Fruit fly (Drosophila melanogaster) whole organism, embryonic: ENCODE measurements around the gene e.

ENCODE experiments used
- ATbp ChIP-seq: fragments of 200-800 bp; sonication (Bioruptor generic); optimal IDR thresholded peaks from 2 replicates; lab custom pipeline; 2017; ENCODE audit warnings: missing biosample characterization, mild to moderate bottlenecking, missing genetic modification characterization, missing genetic modification reagents
- Asciz ChIP-seq: fragments of 200-800 bp; sonication (Bioruptor generic); optimal IDR thresholded peaks from 2 replicates; lab custom pipeline; 2017; ENCODE audit warnings: missing biosample characterization, mild to moderate bottlenecking, missing genetic modification characterization, missing genetic modification reagents
- Atf3 ChIP-seq: fragments of 200-800 bp; sonication (Bioruptor generic); optimal IDR thresholded peaks from 3 replicates; lab custom pipeline; 2016; ENCODE audit warnings: missing biosample characterization, missing genetic modification characterization
- Bdp1 ChIP-seq: fragments of 200-800 bp; sonication (Bioruptor generic); optimal IDR thresholded peaks from 3 replicates; lab custom pipeline; 2016; ENCODE audit warnings: missing biosample characterization, missing genetic modification characterization
- CG11695 ChIP-seq: fragments of 200-800 bp; sonication (Bioruptor generic); IDR thresholded peaks from 3 replicates; pipeline ENCODE4 v1.3.6; 2022; ENCODE audit warnings: missing biosample characterization, missing genetic modification characterization
- CG14014 ChIP-seq: fragments of 200-800 bp; sonication (Bioruptor generic); IDR thresholded peaks from 2 replicates; pipeline ENCODE4 v1.3.6; 2022; ENCODE audit warnings: missing biosample characterization, missing genetic modification characterization
- CG14441 ChIP-seq: fragments of 200-800 bp; sonication (Bioruptor generic); IDR thresholded peaks from 2 replicates; pipeline ENCODE4 v1.3.6; 2022; ENCODE audit warnings: missing biosample characterization, missing genetic modification characterization
- CG15514 ChIP-seq: fragments of 200-800 bp; sonication (Bioruptor generic); optimal IDR thresholded peaks from 3 replicates; lab custom pipeline; 2017; ENCODE audit warnings: missing biosample characterization, missing genetic modification characterization, mild to moderate bottlenecking, moderate library complexity, missing genetic modification reagents
- CG1602 ChIP-seq: fragments of 200-800 bp; sonication (Bioruptor generic); optimal IDR thresholded peaks from 3 replicates; lab custom pipeline; 2016; ENCODE audit warnings: missing biosample characterization, missing genetic modification characterization
- CG30403 ChIP-seq: fragments of 200-800 bp; sonication (Bioruptor generic); optimal IDR thresholded peaks from 3 replicates; lab custom pipeline; 2016; ENCODE audit warnings: missing biosample characterization, missing genetic modification characterization
- CG30431 ChIP-seq: fragments of 200-800 bp; sonication (Bioruptor generic); optimal IDR thresholded peaks from 2 replicates; lab custom pipeline; 2017; ENCODE audit warnings: missing biosample characterization, missing genetic modification characterization
- CG33213 ChIP-seq: fragments of 200-800 bp; sonication (Bioruptor generic); optimal IDR thresholded peaks from 3 replicates; lab custom pipeline; 2016; ENCODE audit warnings: missing biosample characterization, missing genetic modification characterization
- CG4730 ChIP-seq: fragments of 200-800 bp; sonication (Bioruptor generic); IDR thresholded peaks from 2 replicates; pipeline ENCODE4 v1.3.6; 2022; ENCODE audit warnings: missing biosample characterization, missing genetic modification characterization
- CG6813 ChIP-seq: fragments of 200-800 bp; sonication (Bioruptor generic); optimal IDR thresholded peaks from 2 replicates; lab custom pipeline; 2017; ENCODE audit warnings: missing biosample characterization, missing genetic modification characterization, mild to moderate bottlenecking, moderate library complexity, missing genetic modification reagents
- CG6854 ChIP-seq: fragments of 200-800 bp; sonication (Bioruptor generic); optimal IDR thresholded peaks from 3 replicates; lab custom pipeline; 2017; ENCODE audit warnings: missing biosample characterization, mild to moderate bottlenecking, missing genetic modification characterization
- CG7271 ChIP-seq: fragments of 200-800 bp; sonication (Bioruptor generic); optimal IDR thresholded peaks from 2 replicates; lab custom pipeline; 2018; ENCODE audit warnings: missing biosample characterization, mild to moderate bottlenecking, missing genetic modification characterization, moderate library complexity
- CG7745 ChIP-seq: fragments of 200-800 bp; sonication (Bioruptor generic); optimal IDR thresholded peaks from 2 replicates; lab custom pipeline; 2018; ENCODE audit warnings: missing biosample characterization, mild to moderate bottlenecking, missing genetic modification characterization, moderate library complexity
- CG8359 ChIP-seq: fragments of 200-800 bp; sonication (Bioruptor generic); optimal IDR thresholded peaks from 2 replicates; lab custom pipeline; 2017; ENCODE audit warnings: missing biosample characterization, mild to moderate bottlenecking, missing genetic modification characterization, borderline replicate concordance
- CG9727 ChIP-seq: fragments of 200-800 bp; sonication (Bioruptor generic); optimal IDR thresholded peaks from 3 replicates; lab custom pipeline; 2017; ENCODE audit warnings: missing biosample characterization, mild to moderate bottlenecking, missing genetic modification characterization
- Drgx ChIP-seq: fragments of 200-800 bp; sonication (Bioruptor generic); IDR thresholded peaks from 2 replicates; pipeline ENCODE4 v1.3.6; 2022; ENCODE audit warnings: missing biosample characterization, missing genetic modification characterization
- E2f1 ChIP-seq: fragments of 200-800 bp; sonication (Bioruptor generic); IDR thresholded peaks from 2 replicates; pipeline ENCODE4 v1.3.6; 2022; ENCODE audit warnings: missing biosample characterization, missing genetic modification characterization
- Ets65A ChIP-seq: fragments of 200-800 bp; sonication (Bioruptor generic); peaks from one replicate; lab custom pipeline; 2016; ENCODE audit warnings: missing biosample characterization, missing genetic modification characterization
- Fer1 ChIP-seq: fragments of 200-800 bp; sonication (Bioruptor generic); optimal IDR thresholded peaks from 2 replicates; lab custom pipeline; 2017; ENCODE audit warnings: missing biosample characterization, mild to moderate bottlenecking, missing genetic modification characterization
- HHEX ChIP-seq: fragments of 200-800 bp; sonication (Bioruptor generic); optimal IDR thresholded peaks from 3 replicates; lab custom pipeline; 2017; ENCODE audit warnings: missing biosample characterization, mild to moderate bottlenecking, missing genetic modification characterization, missing genetic modification reagents
- HLH54F ChIP-seq: fragments of 200-800 bp; sonication (Bioruptor generic); optimal IDR thresholded peaks from 3 replicates; lab custom pipeline; 2016; ENCODE audit warnings: missing biosample characterization, missing genetic modification characterization
- Hmx ChIP-seq: fragments of 200-800 bp; sonication (Bioruptor generic); optimal IDR thresholded peaks from 2 replicates; lab custom pipeline; 2016; ENCODE audit warnings: missing biosample characterization, missing genetic modification characterization
- Hr39 ChIP-seq: fragments of >200 bp; optimal IDR thresholded peaks from 2 replicates; lab custom pipeline; 2017
- MTF-1 ChIP-seq: fragments of 200-800 bp; sonication (Bioruptor generic); optimal IDR thresholded peaks from 2 replicates; lab custom pipeline; 2018; ENCODE audit warnings: missing biosample characterization, mild to moderate bottlenecking, missing genetic modification characterization, borderline replicate concordance
- Mes4 ChIP-seq: fragments of 200-800 bp; sonication (Bioruptor generic); optimal IDR thresholded peaks from 2 replicates; lab custom pipeline; 2016; ENCODE audit warnings: missing biosample characterization, missing genetic modification characterization
- Nf-YA ChIP-seq: fragments of 200-800 bp; sonication (Bioruptor generic); IDR thresholded peaks from 2 replicates; pipeline ENCODE4 v1.3.6; 2022; ENCODE audit warnings: missing biosample characterization, missing genetic modification characterization
- PHDP ChIP-seq: fragments of 200-800 bp; sonication (Bioruptor generic); optimal IDR thresholded peaks from 3 replicates; lab custom pipeline; 2018; ENCODE audit warnings: missing biosample characterization, mild to moderate bottlenecking, missing genetic modification characterization, moderate library complexity
- ab ChIP-seq: fragments of 200-800 bp; sonication (Bioruptor generic); optimal IDR thresholded peaks from 2 replicates; lab custom pipeline; 2016; ENCODE audit warnings: missing biosample characterization, missing genetic modification characterization
- abd-A ChIP-seq: fragments of 200-800 bp; sonication (Bioruptor generic); optimal IDR thresholded peaks from 3 replicates; lab custom pipeline; 2019; ENCODE audit warnings: missing biosample characterization, mild to moderate bottlenecking, missing genetic modification characterization, moderate library complexity
- ac ChIP-seq: fragments of 200-800 bp; sonication (Bioruptor generic); optimal IDR thresholded peaks from 3 replicates; lab custom pipeline; 2017; ENCODE audit warnings: missing biosample characterization, mild to moderate bottlenecking, missing genetic modification characterization
- ase ChIP-seq: fragments of 200-800 bp; sonication (Bioruptor generic); IDR thresholded peaks from 3 replicates; pipeline ENCODE4 v1.3.6; 2022; ENCODE audit warnings: missing biosample characterization, missing genetic modification characterization
- caup ChIP-seq: fragments of 200-800 bp; sonication (Bioruptor generic); optimal IDR thresholded peaks from 3 replicates; lab custom pipeline; 2017; ENCODE audit warnings: missing biosample characterization, mild to moderate bottlenecking, missing genetic modification characterization, moderate library complexity; ENCODE audit not compliant: severe bottlenecking
- dmrt11E ChIP-seq: fragments of 200-800 bp; sonication (Bioruptor generic); optimal IDR thresholded peaks from 3 replicates; lab custom pipeline; 2018; ENCODE audit warnings: missing biosample characterization, mild to moderate bottlenecking, missing genetic modification characterization, moderate library complexity
- eve ChIP-seq, 2 experiments: fragments of >200 bp; optimal IDR thresholded peaks; 2 replicates each; lab custom pipeline; 2017; ENCODE audit warnings: missing biosample characterization in 2 of 2, missing genetic modification characterization in 2 of 2
- gcm2 ChIP-seq: fragments of 200-800 bp; sonication (Bioruptor generic); optimal IDR thresholded peaks from 2 replicates; lab custom pipeline; 2016; ENCODE audit warnings: missing biosample characterization, missing genetic modification characterization
- hth ChIP-seq: fragments of >200 bp; optimal IDR thresholded peaks from 2 replicates; lab custom pipeline; 2017; ENCODE audit warnings: inconsistent platforms
- lab ChIP-seq: fragments of 200-800 bp; sonication (Bioruptor generic); optimal IDR thresholded peaks from 3 replicates; lab custom pipeline; 2017; ENCODE audit warnings: missing biosample characterization, missing genetic modification characterization, mild to moderate bottlenecking, moderate library complexity, missing genetic modification reagents
- lilli ChIP-seq: fragments of 200-800 bp; sonication (Bioruptor generic); optimal IDR thresholded peaks from 3 replicates; lab custom pipeline; 2016; ENCODE audit warnings: missing biosample characterization, missing genetic modification characterization
- pb ChIP-seq: fragments of 200-800 bp; sonication (Bioruptor generic); optimal IDR thresholded peaks from 3 replicates; lab custom pipeline; 2016; ENCODE audit warnings: missing biosample characterization, missing genetic modification characterization
- pfk ChIP-seq: fragments of 200-800 bp; sonication (Bioruptor generic); optimal IDR thresholded peaks from 2 replicates; lab custom pipeline; 2018; ENCODE audit warnings: missing biosample characterization, mild to moderate bottlenecking, missing genetic modification characterization, moderate library complexity
- pzg ChIP-seq: fragments of 200-800 bp; sonication (Bioruptor generic); optimal IDR thresholded peaks from 3 replicates; lab custom pipeline; 2018; ENCODE audit warnings: missing biosample characterization, mild to moderate bottlenecking, missing genetic modification characterization, moderate library complexity
- repo ChIP-seq: fragments of 200-800 bp; sonication (Bioruptor generic); optimal IDR thresholded peaks from 2 replicates; lab custom pipeline; 2016; ENCODE audit warnings: missing biosample characterization, missing genetic modification characterization
- scrt ChIP-seq: fragments of 200-800 bp; sonication (Bioruptor generic); optimal IDR thresholded peaks from 2 replicates; lab custom pipeline; 2018; ENCODE audit warnings: missing biosample characterization, mild to moderate bottlenecking, missing genetic modification characterization, moderate library complexity
- shn ChIP-seq: fragments of 200-800 bp; sonication (Bioruptor generic); optimal IDR thresholded peaks from 3 replicates; lab custom pipeline; 2016; ENCODE audit warnings: missing biosample characterization, missing genetic modification characterization
- trem ChIP-seq: fragments of 200-800 bp; optimal IDR thresholded peaks from 3 replicates; lab custom pipeline; 2019; ENCODE audit warnings: missing biosample characterization, mild to moderate bottlenecking, missing genetic modification characterization, moderate library complexity
- twi ChIP-seq: fragments of 200-800 bp; optimal IDR thresholded peaks from 2 replicates; lab custom pipeline; 2019; ENCODE audit warnings: missing biosample characterization, mild to moderate bottlenecking, missing genetic modification characterization, moderate library complexity
- usp ChIP-seq: fragments of >200 bp; optimal IDR thresholded peaks from 2 replicates; lab custom pipeline; 2017; ENCODE audit warnings: missing biosample characterization, missing genetic modification characterization
- zfh2 ChIP-seq: fragments of 200-800 bp; sonication (Bioruptor generic); optimal IDR thresholded peaks from 2 replicates; lab custom pipeline; 2016; ENCODE audit warnings: missing biosample characterization, missing genetic modification characterization

Gene e

DNA sequence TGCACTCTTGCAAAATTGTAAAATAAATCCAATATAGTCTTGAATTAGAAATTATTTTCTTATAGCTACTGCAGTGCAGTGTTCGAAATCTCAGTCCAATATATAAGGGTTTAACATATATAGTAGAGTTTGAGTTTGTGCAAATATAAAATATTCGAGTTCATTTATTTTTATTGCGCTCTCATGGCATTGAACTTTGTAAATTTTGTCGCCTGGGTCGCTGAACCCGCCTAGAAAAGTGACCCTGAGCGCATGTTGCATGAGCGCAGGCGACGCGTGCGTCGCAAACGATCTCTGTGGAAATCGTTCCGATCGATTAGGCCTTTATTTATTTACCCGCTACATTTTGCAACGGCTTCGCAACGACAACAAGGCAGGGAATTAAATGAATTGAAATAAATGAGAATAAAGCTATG lies 37.0 kb downstream of the e start (continued):
- TF ChIP-seq repo (GFP tag; lab: Kevin White, UChicago) (no peak), CG30403 (peak; percentile 50), lilli (GFP tag; lab: Kevin White, UChicago) (peak; percentile 30), Hr39 (no peak), usp (GFP tag; lab: Kevin White, UChicago) (no peak), hth (no peak), gcm2 (no peak), Fer1 (GFP tag; lab: Kevin White, UChicago) (no peak), Bdp1 (GFP tag; lab: Kevin White, UChicago) (peak; percentile 11), CG8359 (GFP tag; lab: Kevin White, UChicago) (no peak), CG7745 (tag; lab: Kevin White, UChicago) (no peak), CG9727 (peak; percentile 6), Drgx (GFP tag; lab: Robert Waterston, UW) (peak; percentile 58), lab (no peak), CG1602 (GFP tag; lab: Kevin White, UChicago) (peak; percentile 49), caup (no peak), Hmx (GFP tag; lab: Kevin White, UChicago) (no peak), eve (GFP tag; optimal IDR thresholded peaks at IDR 0.05; lab: Kevin White, UChicago) (no peak), CG6813 (GFP tag; lab: Kevin White, UChicago) (no peak), HLH54F (peak; percentile 3), pzg (GFP tag; lab: Kevin White, UChicago) (no peak), CG11695 (GFP tag; lab: Robert Waterston, UW) (0 out of 3 replicates have a peak, but pooled peaks have one; percentile 17), CG14441 (GFP tag; lab: Robert Waterston, UW) (peak; percentile 34; the same call in 1 of the 2 replicates), ac (GFP tag; lab: Kevin White, UChicago) (no peak), CG7271 (tag; lab: Kevin White, UChicago) (no peak), CG4730 (GFP tag; lab: Robert Waterston, UW) (no peak), ATbp (peak; percentile 52), Asciz (no peak), shn (GFP tag; lab: Kevin White, UChicago) (peak; percentile 1), ase (no peak), Nf-YA (GFP tag; lab: Robert Waterston, UW) (no peak), twi (tag; lab: Kevin White, UChicago) (peak; percentile 8), CG30431 (GFP tag; lab: Kevin White, UChicago) (peak; percentile 27), Mes4 (GFP tag; lab: Kevin White, UChicago) (no peak), E2f1 (GFP tag; lab: Robert Waterston, UW) (no peak), pfk (GFP tag; lab: Kevin White, UChicago) (no peak), MTF-1 (GFP tag; lab: Kevin White, UChicago) (no peak), Atf3 (GFP tag; lab: Kevin White, UChicago) (no peak), PHDP (peak; percentile 6), CG15514 (GFP tag; lab: Kevin White, UChicago) (no peak), pb (peak; percentile 16), scrt (GFP tag; lab: Kevin White, UChicago) (no peak), zfh2 (GFP tag; lab: Kevin White, UChicago) (no peak), ab (GFP tag; lab: Kevin White, UChicago) (no peak), HHEX (GFP tag; lab: Kevin White, UChicago) (no peak), Ets65A (GFP tag; lab: Kevin White, UChicago) (no peak), trem (tag; lab: Kevin White, UChicago) (peak; percentile 27), dmrt11E (peak; percentile 25), CG14014 (no peak), abd-A (tag; lab: Kevin White, UChicago) (no peak), CG6854 (GFP tag; lab: Kevin White, UChicago) (no peak), CG33213 (GFP tag; lab: Kevin White, UChicago) (no peak)
